Worm (Caenorhabditis elegans) whole organism, L4/young adult: ENCODE measurements around the gene fbxa-26.

Source experiments
- dao-5 ChIP-seq: sonication (generic microtip); optimal IDR thresholded peaks from 2 replicates; lab custom pipeline; 2016; ENCODE audit warnings: missing genotype, missing genetic modification characterization, moderate library complexity, missing compliant biosample characterization
- him-1 ChIP-seq: sonication (generic microtip); optimal IDR thresholded peaks from 2 replicates; lab custom pipeline; 2016; ENCODE audit warnings: missing genotype, missing genetic modification reagents, missing genetic modification characterization, missing compliant biosample characterization

DNA sequence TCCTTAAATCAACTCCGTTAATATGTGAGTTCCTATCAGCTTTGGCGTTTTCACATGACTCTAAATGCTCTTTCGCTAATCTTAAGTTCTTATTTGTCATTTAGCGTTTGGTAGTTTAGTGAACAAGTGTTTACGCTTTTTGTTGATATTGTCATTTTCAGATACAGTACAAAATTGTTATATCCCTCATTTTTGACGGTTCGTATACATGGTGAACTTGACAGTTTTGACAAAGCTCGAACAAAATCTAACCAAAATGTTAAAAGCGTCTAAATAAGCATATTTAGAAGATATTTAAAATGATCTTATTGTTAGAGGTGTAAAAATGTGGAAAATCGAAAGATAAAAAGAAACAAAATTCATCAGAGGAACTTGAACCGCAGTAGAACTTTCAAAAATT, 41.2 kb upstream of the fbxa-26 start:
- TF ChIP-seq him-1 (tag; lab: Kevin White, UChicago) (no peak), dao-5 (tag; lab: Kevin White, UChicago) (no peak)
